Fruit fly (Drosophila melanogaster) whole organism, prepupa: Measurements from ENCODE around the gene rho-6.
A peak's percentile ranks its signal among the peaks of the same experiment; 100 is the strongest.

Experiments used
- CG10631 ChIP-seq: fragments of 200-800 bp; sonication (Bioruptor generic); optimal IDR thresholded peaks from 2 replicates; lab custom pipeline; 2016; ENCODE audit warnings: missing biosample characterization, missing genetic modification characterization
- CG11294 ChIP-seq: fragments of 200-800 bp; sonication (Bioruptor generic); IDR thresholded peaks from 2 replicates; pipeline ENCODE4 v1.3.6; 2022; ENCODE audit warnings: missing biosample characterization, missing genetic modification characterization
- CG15336 ChIP-seq: fragments of 200-800 bp; sonication (Bioruptor generic); IDR thresholded peaks from 2 replicates; pipeline ENCODE4 v1.3.6; 2022; ENCODE audit warnings: missing biosample characterization, missing genetic modification characterization
- CG16779 ChIP-seq: fragments of 200-800 bp; sonication (Bioruptor generic); optimal IDR thresholded peaks from 3 replicates; lab custom pipeline; 2017; ENCODE audit warnings: missing biosample characterization, mild to moderate bottlenecking, missing genetic modification characterization
- CG3032 ChIP-seq: fragments of 200-800 bp; optimal IDR thresholded peaks from 2 replicates; lab custom pipeline; 2019; ENCODE audit warnings: missing biosample characterization, mild to moderate bottlenecking, missing genetic modification characterization, moderate library complexity
- CG31627 ChIP-seq: fragments of 200-800 bp; sonication (Bioruptor generic); optimal IDR thresholded peaks from 3 replicates; lab custom pipeline; 2016; ENCODE audit warnings: missing biosample characterization, missing genetic modification characterization
- CG32006 ChIP-seq: fragments of 200-800 bp; sonication (Bioruptor generic); optimal IDR thresholded peaks from 3 replicates; lab custom pipeline; 2017; ENCODE audit warnings: missing biosample characterization, mild to moderate bottlenecking, missing genetic modification characterization
- CG3919 ChIP-seq: fragments of 200-800 bp; sonication (Bioruptor generic); optimal IDR thresholded peaks from 3 replicates; lab custom pipeline; 2016; ENCODE audit warnings: missing biosample characterization, missing genetic modification characterization
- CG6163 ChIP-seq: fragments of 200-800 bp; sonication (Bioruptor generic); IDR thresholded peaks from 3 replicates; pipeline ENCODE4 v1.3.6; 2022; ENCODE audit warnings: missing biosample characterization, missing genetic modification characterization
- CG6276 ChIP-seq: fragments of 200-800 bp; sonication (Bioruptor generic); optimal IDR thresholded peaks from 2 replicates; lab custom pipeline; 2017; ENCODE audit warnings: missing biosample characterization, mild to moderate bottlenecking, missing genetic modification characterization
- CG6792 ChIP-seq: fragments of 200-800 bp; sonication (Bioruptor generic); optimal IDR thresholded peaks from 3 replicates; lab custom pipeline; 2016; ENCODE audit warnings: missing biosample characterization, missing genetic modification characterization
- CG7368 ChIP-seq: fragments of 200-800 bp; sonication (Bioruptor generic); optimal IDR thresholded peaks from 3 replicates; lab custom pipeline; 2016; ENCODE audit warnings: missing biosample characterization, missing genetic modification characterization
- Eip75B ChIP-seq: fragments of 200-800 bp; sonication (Bioruptor generic); optimal IDR thresholded peaks from 3 replicates; lab custom pipeline; 2016; ENCODE audit warnings: missing biosample characterization, missing genetic modification characterization
- Eip78C ChIP-seq: fragments of 200-800 bp; sonication (Bioruptor generic); peaks from one replicate; lab custom pipeline; 2016; ENCODE audit warnings: missing biosample characterization, missing genetic modification characterization
- Eip93F ChIP-seq: fragments of 200-800 bp; sonication (Bioruptor generic); optimal IDR thresholded peaks from 2 replicates; lab custom pipeline; 2016; ENCODE audit warnings: missing biosample characterization, mild to moderate bottlenecking, missing genetic modification characterization
- Ets96B ChIP-seq: fragments of 200-800 bp; optimal IDR thresholded peaks from 2 replicates; lab custom pipeline; 2019; ENCODE audit warnings: missing biosample characterization, mild to moderate bottlenecking, missing genetic modification characterization, moderate library complexity
- Hr4 ChIP-seq: fragments of 200-800 bp; sonication (Bioruptor generic); optimal IDR thresholded peaks from 3 replicates; lab custom pipeline; 2016; ENCODE audit warnings: missing biosample characterization, missing genetic modification characterization
- Lpt ChIP-seq: fragments of 200-800 bp; sonication (Bioruptor generic); optimal IDR thresholded peaks from 3 replicates; lab custom pipeline; 2016; ENCODE audit warnings: missing biosample characterization, missing genetic modification characterization
- OdsH ChIP-seq: fragments of 200-800 bp; sonication (Bioruptor generic); optimal IDR thresholded peaks from 3 replicates; lab custom pipeline; 2016; ENCODE audit warnings: missing biosample characterization, missing genetic modification characterization
- Sox102F ChIP-seq: fragments of 200-800 bp; sonication (Bioruptor generic); optimal IDR thresholded peaks from 2 replicates; lab custom pipeline; 2016; ENCODE audit warnings: missing biosample characterization, mild to moderate bottlenecking, missing genetic modification characterization
- Sox14 ChIP-seq: fragments of 200-800 bp; sonication (Bioruptor generic); optimal IDR thresholded peaks from 3 replicates; lab custom pipeline; 2016; ENCODE audit warnings: missing biosample characterization, missing genetic modification characterization
- achi ChIP-seq: fragments of 200-800 bp; sonication (Bioruptor generic); optimal IDR thresholded peaks from 3 replicates; lab custom pipeline; 2016; ENCODE audit warnings: missing biosample characterization, missing genetic modification characterization
- acj6 ChIP-seq: fragments of 200-800 bp; sonication (Bioruptor generic); optimal IDR thresholded peaks from 3 replicates; lab custom pipeline; 2016; ENCODE audit warnings: missing biosample characterization, missing genetic modification characterization
- cyc ChIP-seq: fragments of 200-800 bp; sonication (Bioruptor generic); optimal IDR thresholded peaks from 3 replicates; lab custom pipeline; 2016; ENCODE audit warnings: missing biosample characterization, missing genetic modification characterization
- dac ChIP-seq: fragments of 200-800 bp; sonication (Bioruptor generic); optimal IDR thresholded peaks from 2 replicates; lab custom pipeline; 2017; ENCODE audit warnings: missing biosample characterization, mild to moderate bottlenecking, missing genetic modification characterization
- dsx ChIP-seq: fragments of 200-800 bp; optimal IDR thresholded peaks from 3 replicates; lab custom pipeline; 2019; ENCODE audit warnings: missing biosample characterization, mild to moderate bottlenecking, missing genetic modification characterization, moderate library complexity; ENCODE audit not compliant: poor library complexity, severe bottlenecking
- eg ChIP-seq: fragments of 200-800 bp; sonication (Bioruptor generic); IDR thresholded peaks from 3 replicates; pipeline ENCODE4 v1.3.6; 2022; ENCODE audit warnings: missing biosample characterization, missing genetic modification characterization
- fd59A ChIP-seq: fragments of 200-800 bp; sonication (Bioruptor generic); optimal IDR thresholded peaks from 2 replicates; lab custom pipeline; 2017; ENCODE audit warnings: missing biosample characterization, mild to moderate bottlenecking, missing genetic modification characterization, missing genetic modification reagents
- fd85E ChIP-seq: fragments of 200-800 bp; sonication (Bioruptor generic); optimal IDR thresholded peaks from 3 replicates; lab custom pipeline; 2016; ENCODE audit warnings: missing biosample characterization, missing genetic modification characterization
- fkh ChIP-seq: fragments of 200-800 bp; sonication (Bioruptor generic); optimal IDR thresholded peaks from 3 replicates; lab custom pipeline; 2017; ENCODE audit warnings: missing biosample characterization, mild to moderate bottlenecking, missing genetic modification characterization, moderate library complexity
- net ChIP-seq: fragments of 200-800 bp; sonication (Bioruptor generic); optimal IDR thresholded peaks from 3 replicates; lab custom pipeline; 2016; ENCODE audit warnings: missing biosample characterization, missing genetic modification characterization
- pdm3 ChIP-seq: fragments of 200-800 bp; sonication (Bioruptor generic); optimal IDR thresholded peaks from 3 replicates; lab custom pipeline; 2016; ENCODE audit warnings: missing biosample characterization, missing genetic modification characterization
- salr ChIP-seq, 2 experiments: fragments of 200-800 bp; sonication (Bioruptor generic); optimal IDR thresholded peaks; 3 replicates each; lab custom pipeline; 2016 to 2018; ENCODE audit warnings: missing biosample characterization in 2 of 2, missing genetic modification characterization in 2 of 2, mild to moderate bottlenecking in 1 of 2
- ss ChIP-seq, 2 experiments: fragments of 200-800 bp; sonication (Bioruptor generic); optimal IDR thresholded peaks; 2 replicates in 1 of 2; 3 replicates in 1 of 2; lab custom pipeline; 2017 to 2018; ENCODE audit warnings: mild to moderate bottlenecking in 2 of 2, missing biosample characterization in 2 of 2, missing genetic modification characterization in 2 of 2, moderate library complexity in 1 of 2
- vri ChIP-seq: fragments of 200-800 bp; sonication (Bioruptor generic); optimal IDR thresholded peaks from 3 replicates; lab custom pipeline; 2016; ENCODE audit warnings: missing biosample characterization, mild to moderate bottlenecking, missing genetic modification characterization

Gene rho-6

DNA sequence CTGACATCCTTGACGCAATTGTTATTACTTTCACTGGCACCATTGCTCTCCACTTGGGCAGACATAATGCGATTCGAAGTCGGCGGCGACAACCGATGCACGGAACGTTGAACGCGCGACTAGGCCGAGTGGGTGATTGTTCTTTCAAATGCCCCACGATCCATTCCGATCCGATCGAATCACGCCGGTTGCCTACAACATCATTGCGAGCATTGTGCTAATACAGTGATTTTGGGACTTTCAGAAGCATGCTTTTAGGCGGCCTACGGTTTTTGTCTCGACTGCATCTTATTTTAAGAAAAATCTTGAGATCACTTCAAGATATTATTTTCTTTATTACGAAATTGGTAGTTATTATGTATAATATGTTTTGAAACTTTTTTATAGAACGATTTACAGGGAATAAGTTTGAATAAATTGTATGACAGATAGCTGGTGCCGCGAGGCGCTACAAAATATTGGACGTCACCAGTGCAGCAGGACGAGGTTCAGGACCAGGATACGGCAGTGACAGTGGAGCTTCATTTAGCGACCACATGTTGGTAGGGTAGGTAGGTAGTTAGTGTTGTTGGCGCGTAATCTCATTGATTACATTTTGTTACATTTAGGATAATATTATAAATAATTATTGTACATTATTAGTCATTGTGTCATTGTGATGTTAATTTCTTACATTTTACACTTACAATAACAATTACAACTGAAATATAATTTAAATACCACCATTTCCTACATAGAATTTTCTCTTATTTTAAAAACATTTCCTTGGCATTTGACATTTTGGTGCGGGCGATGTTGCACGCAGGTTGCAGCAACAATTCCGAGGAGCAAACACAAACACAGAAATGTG is at the start of gene rho-6:
Gene rho-6, minus strand, starts transcription at position 137 of the 850 bp plus-strand sequence.
- TF ChIP-seq CG3919, result peak; percentile 15
- TF ChIP-seq achi (GFP tag; lab: Kevin White, UChicago), result peak; percentile 37
- TF ChIP-seq acj6 (GFP tag; lab: Kevin White, UChicago), result peak; percentile 6
- peak; percentile 0 for TF ChIP-seq CG10631 (GFP tag; lab: Kevin White, UChicago)
- TF ChIP-seq CG6276, result no peak
- TF ChIP-seq dsx, result no peak
- no peak for TF ChIP-seq ss (GFP tag; optimal IDR thresholded peaks at IDR 0.05; lab: Kevin White, UChicago)
- peak; percentile 2 for TF ChIP-seq pdm3 (GFP tag; lab: Kevin White, UChicago)
- TF ChIP-seq OdsH (GFP tag; lab: Kevin White, UChicago), result peak; percentile 8
- TF ChIP-seq Hr4 (GFP tag; lab: Kevin White, UChicago), result peak; percentile 35
- peak; percentile 63 for TF ChIP-seq Eip78C (GFP tag; lab: Kevin White, UChicago)
- peak; percentile 52 for TF ChIP-seq CG32006 (GFP tag; lab: Kevin White, UChicago)
- no peak for TF ChIP-seq CG3032

DNA sequence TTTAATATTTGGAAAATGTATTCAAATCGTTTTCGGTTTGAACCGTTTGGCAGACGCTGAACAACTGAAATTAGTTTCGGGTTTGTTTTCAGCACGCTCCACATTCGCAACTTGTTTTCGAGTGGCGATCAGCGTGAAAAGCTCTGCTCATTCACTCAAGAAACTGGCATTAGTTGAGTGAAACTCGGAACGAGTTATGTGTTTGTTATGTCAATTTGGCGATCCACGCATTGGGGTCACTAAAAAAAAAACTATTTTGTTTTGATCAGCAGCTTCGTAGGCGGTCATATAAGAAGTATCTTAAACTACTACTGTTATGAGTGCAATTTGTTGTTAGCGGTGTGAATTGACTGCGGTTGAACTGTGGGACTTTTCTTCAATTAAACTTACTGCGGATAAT is 44.4 kb upstream of the rho-6 start, which contains the start of gene atilla:
Gene atilla, minus strand, starts transcription at position 266 of the 400 bp plus-strand sequence.
- no peak for TF ChIP-seq CG16779 (tag; lab: Kevin White, UChicago)
- TF ChIP-seq CG6163 (GFP tag; lab: Robert Waterston, UW), result no peak
- TF ChIP-seq achi (GFP tag; lab: Kevin White, UChicago), result no peak
- peak; percentile 30; the same call in 1 of the 2 replicates for TF ChIP-seq CG15336
- peak; percentile 13 for TF ChIP-seq fkh (GFP tag; lab: Kevin White, UChicago)
- no peak for TF ChIP-seq CG7368 (GFP tag; lab: Kevin White, UChicago)
- no peak for TF ChIP-seq Eip78C (GFP tag; lab: Kevin White, UChicago)
- peak; percentile 17; the same call in 1 of the 3 replicates for TF ChIP-seq eg
- TF ChIP-seq Lpt (GFP tag; lab: Kevin White, UChicago), result no peak
- TF ChIP-seq Sox102F (GFP tag; lab: Kevin White, UChicago), result no peak
- TF ChIP-seq salr (GFP tag; optimal IDR thresholded peaks at IDR 0.05; lab: Kevin White, UChicago), result no peak
- no peak for TF ChIP-seq Sox14
- TF ChIP-seq dac (GFP tag; lab: Kevin White, UChicago), result no peak

DNA sequence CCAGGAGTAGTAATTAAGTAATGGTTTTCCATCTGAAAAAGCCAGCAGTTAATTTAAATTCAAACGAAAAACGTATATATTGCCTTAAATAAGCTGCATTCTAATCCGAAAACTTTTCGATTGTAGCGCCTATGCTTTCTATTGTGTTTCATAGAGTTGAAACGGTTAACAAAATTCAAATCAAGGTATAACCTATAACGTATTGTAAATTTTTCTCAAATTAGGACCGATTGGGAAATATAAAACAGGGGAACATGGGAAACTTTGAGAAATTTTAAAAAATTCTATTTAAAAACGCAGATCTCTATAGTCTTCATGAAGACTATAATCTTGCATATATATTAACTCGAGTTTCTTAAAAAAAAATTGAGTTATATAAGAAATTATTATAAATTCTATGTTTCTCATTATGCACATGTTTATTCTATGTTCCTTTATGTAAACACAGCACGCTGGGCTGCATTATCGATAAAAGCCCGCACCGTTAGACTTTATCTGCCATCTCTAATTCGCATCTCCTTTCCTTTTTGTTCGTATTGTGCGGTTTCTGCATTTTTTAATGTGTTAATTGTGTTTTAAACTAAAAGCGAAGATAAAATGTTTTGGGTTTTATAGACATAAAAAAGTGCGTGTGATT is 41.4 kb upstream of the rho-6 start, which contains the start of gene bru1:
Gene bru1, plus strand, starts transcription at position 512 of the 637 bp plus-strand sequence.
- TF ChIP-seq fd85E (GFP tag; lab: Kevin White, UChicago) (no peak), CG11294 (GFP tag; lab: Robert Waterston, UW) (no peak), Lpt (GFP tag; lab: Kevin White, UChicago) (no peak), CG31627 (no peak), Eip78C (GFP tag; lab: Kevin White, UChicago) (no peak), vri (GFP tag; lab: Kevin White, UChicago) (no peak), eg (no peak), fkh (GFP tag; lab: Kevin White, UChicago) (no peak), Hr4 (GFP tag; lab: Kevin White, UChicago) (no peak), CG32006 (GFP tag; lab: Kevin White, UChicago) (no peak), CG6792 (no peak), fd59A (GFP tag; lab: Kevin White, UChicago) (no peak), Eip75B (no peak), cyc (no peak), Ets96B (tag; lab: Kevin White, UChicago) (no peak), net (GFP tag; lab: Kevin White, UChicago) (no peak), Eip93F (no peak)
